Worm (Caenorhabditis elegans) whole organism, L3 larva: ENCODE data around the gene R166.3.

Experiments
- ama-1 ChIP-seq: fragments of 150-350 bp; optimal IDR thresholded peaks from 2 replicates; lab custom pipeline; 2018
- ceh-9 ChIP-seq: sonication (generic microtip); optimal IDR thresholded peaks from 2 replicates; lab custom pipeline; 2018; ENCODE audit warnings: missing biosample characterization, missing genetic modification characterization
- elt-1 ChIP-seq: fragments of 150-350 bp; optimal IDR thresholded peaks from 2 replicates; lab custom pipeline; 2014; ENCODE audit warnings: missing biosample characterization, missing genetic modification characterization

ce11 chrII:10530907-10531306, 8.2 kb downstream of the R166.3 start:
- TF ChIP-seq ceh-9 (tag; lab: Kevin White, UChicago) (no peak), ama-1 (lab: Kevin White, UChicago) (no peak), elt-1 (tag; lab: Kevin White, UChicago) (no peak)
